Fruit fly (Drosophila melanogaster) whole organism, embryonic: ENCODE data around the gene CG8379.
A peak's percentile ranks its signal among the peaks of the same experiment; 100 is the strongest.

ENCODE experiments used
- Antp ChIP-seq: fragments of 200-800 bp; sonication (Bioruptor generic); optimal IDR thresholded peaks from 3 replicates; lab custom pipeline; 2016; ENCODE audit warnings: missing biosample characterization, missing genetic modification characterization
- Asciz ChIP-seq: fragments of 200-800 bp; sonication (Bioruptor generic); optimal IDR thresholded peaks from 2 replicates; lab custom pipeline; 2017; ENCODE audit warnings: missing biosample characterization, mild to moderate bottlenecking, missing genetic modification characterization, missing genetic modification reagents
- CG10147 ChIP-seq: fragments of 200-800 bp; sonication (Bioruptor generic); optimal IDR thresholded peaks from 2 replicates; lab custom pipeline; 2019; ENCODE audit warnings: missing biosample characterization, mild to moderate bottlenecking, missing genetic modification characterization, moderate library complexity
- CG1024 ChIP-seq: fragments of 200-800 bp; sonication (Bioruptor generic); IDR thresholded peaks from 2 replicates; pipeline ENCODE4 v1.3.6; 2022; ENCODE audit warnings: missing biosample characterization, missing genetic modification characterization
- CG11696 ChIP-seq: fragments of 200-800 bp; sonication (Bioruptor generic); IDR thresholded peaks from 2 replicates; pipeline ENCODE4 v1.3.6; 2022; ENCODE audit warnings: missing biosample characterization, missing genetic modification characterization
- CG12659 ChIP-seq: fragments of 200-800 bp; sonication (Bioruptor generic); optimal IDR thresholded peaks from 3 replicates; lab custom pipeline; 2017; ENCODE audit warnings: mild to moderate bottlenecking, missing biosample characterization, missing genetic modification reagents, missing genetic modification characterization
- CG13775 ChIP-seq: fragments of 200-800 bp; sonication (Bioruptor generic); optimal IDR thresholded peaks from 3 replicates; lab custom pipeline; 2017; ENCODE audit warnings: missing biosample characterization, mild to moderate bottlenecking, missing genetic modification characterization
- CG14441 ChIP-seq: fragments of 200-800 bp; sonication (Bioruptor generic); IDR thresholded peaks from 2 replicates; pipeline ENCODE4 v1.3.6; 2022; ENCODE audit warnings: missing biosample characterization, missing genetic modification characterization
- CG32532 ChIP-seq: fragments of 200-800 bp; sonication (Bioruptor generic); IDR thresholded peaks from 2 replicates; pipeline ENCODE4 v1.3.6; 2022; ENCODE audit warnings: missing biosample characterization, missing genetic modification characterization
- CG3407 ChIP-seq: fragments of 200-800 bp; sonication (Bioruptor generic); optimal IDR thresholded peaks from 2 replicates; lab custom pipeline; 2018; ENCODE audit warnings: missing biosample characterization, mild to moderate bottlenecking, missing genetic modification characterization
- CG3838 ChIP-seq: fragments of 200-800 bp; sonication (Bioruptor generic); optimal IDR thresholded peaks from 3 replicates; lab custom pipeline; 2016; ENCODE audit warnings: missing biosample characterization, missing genetic modification characterization
- CG43689 ChIP-seq: fragments of 200-800 bp; sonication (Bioruptor generic); IDR thresholded peaks from 2 replicates; pipeline ENCODE4 v1.3.6; 2022; ENCODE audit warnings: missing biosample characterization, missing genetic modification characterization
- CG4854 ChIP-seq: fragments of 200-800 bp; sonication (Bioruptor generic); optimal IDR thresholded peaks from 2 replicates; lab custom pipeline; 2016; ENCODE audit warnings: missing biosample characterization, missing genetic modification characterization, inconsistent platforms
- CG6272 ChIP-seq: fragments of 200-800 bp; sonication (Bioruptor generic); IDR thresholded peaks from 2 replicates; pipeline ENCODE4 v1.3.6; 2022; ENCODE audit warnings: missing biosample characterization, missing genetic modification characterization
- CG8089 ChIP-seq: fragments of 200-800 bp; sonication (Bioruptor generic); optimal IDR thresholded peaks from 3 replicates; lab custom pipeline; 2016; ENCODE audit warnings: missing biosample characterization, missing genetic modification characterization
- CG8359 ChIP-seq: fragments of 200-800 bp; sonication (Bioruptor generic); optimal IDR thresholded peaks from 2 replicates; lab custom pipeline; 2017; ENCODE audit warnings: missing biosample characterization, mild to moderate bottlenecking, missing genetic modification characterization, borderline replicate concordance
- CG8478 ChIP-seq: fragments of >200 bp; optimal IDR thresholded peaks from 2 replicates; lab custom pipeline; 2018
- CG9932 ChIP-seq: fragments of 200-800 bp; sonication (Bioruptor generic); IDR thresholded peaks from 2 replicates; pipeline ENCODE4 v1.3.6; 2022; ENCODE audit warnings: missing biosample characterization, missing genetic modification characterization
- Dad ChIP-seq: fragments of 200-800 bp; sonication (Bioruptor generic); optimal IDR thresholded peaks from 3 replicates; lab custom pipeline; 2016; ENCODE audit warnings: missing biosample characterization, missing genetic modification characterization
- Deaf1 ChIP-seq: fragments of 200-800 bp; optimal IDR thresholded peaks from 3 replicates; lab custom pipeline; 2019; ENCODE audit warnings: missing biosample characterization, mild to moderate bottlenecking, missing genetic modification characterization, moderate library complexity
- Dip3 ChIP-seq: fragments of 200-800 bp; sonication (Bioruptor generic); optimal IDR thresholded peaks from 3 replicates; lab custom pipeline; 2016; ENCODE audit warnings: missing biosample characterization, missing genetic modification characterization
- Drgx ChIP-seq: fragments of 200-800 bp; sonication (Bioruptor generic); IDR thresholded peaks from 2 replicates; pipeline ENCODE4 v1.3.6; 2022; ENCODE audit warnings: missing biosample characterization, missing genetic modification characterization
- E2f1 ChIP-seq: fragments of 200-800 bp; sonication (Bioruptor generic); IDR thresholded peaks from 2 replicates; pipeline ENCODE4 v1.3.6; 2022; ENCODE audit warnings: missing biosample characterization, missing genetic modification characterization
- Gsc ChIP-seq: fragments of 200-800 bp; sonication (Bioruptor generic); IDR thresholded peaks from 2 replicates; pipeline ENCODE4 v1.3.6; 2022; ENCODE audit warnings: missing biosample characterization, missing genetic modification characterization
- H15 ChIP-seq: fragments of 200-800 bp; sonication (Bioruptor generic); IDR thresholded peaks from 3 replicates; pipeline ENCODE4 v1.3.6; 2022; ENCODE audit warnings: missing biosample characterization, missing genetic modification characterization
- HLHmδ ChIP-seq: fragments of 200-800 bp; sonication (Bioruptor generic); optimal IDR thresholded peaks from 2 replicates; lab custom pipeline; 2018; ENCODE audit warnings: missing biosample characterization, mild to moderate bottlenecking, missing genetic modification characterization, moderate library complexity
- Hmr ChIP-seq: fragments of 200-800 bp; sonication (Bioruptor generic); optimal IDR thresholded peaks from 3 replicates; lab custom pipeline; 2017; ENCODE audit warnings: mild to moderate bottlenecking, missing biosample characterization, missing genetic modification reagents, missing genetic modification characterization
- Hmx ChIP-seq: fragments of 200-800 bp; sonication (Bioruptor generic); optimal IDR thresholded peaks from 2 replicates; lab custom pipeline; 2016; ENCODE audit warnings: missing biosample characterization, missing genetic modification characterization
- Kr ChIP-seq: fragments of 200-800 bp; sonication (Bioruptor generic); optimal IDR thresholded peaks from 2 replicates; lab custom pipeline; 2017; ENCODE audit warnings: missing biosample characterization, mild to moderate bottlenecking, missing genetic modification characterization
- Lim3 ChIP-seq: fragments of 200-800 bp; sonication (Bioruptor generic); IDR thresholded peaks from 2 replicates; pipeline ENCODE4 v1.3.6; 2022; ENCODE audit warnings: missing biosample characterization, missing genetic modification characterization
- Mes4 ChIP-seq: fragments of 200-800 bp; sonication (Bioruptor generic); optimal IDR thresholded peaks from 2 replicates; lab custom pipeline; 2016; ENCODE audit warnings: missing biosample characterization, missing genetic modification characterization
- Myb ChIP-seq: fragments of 200-800 bp; sonication (Bioruptor generic); optimal IDR thresholded peaks from 2 replicates; lab custom pipeline; 2016; ENCODE audit warnings: missing biosample characterization, missing genetic modification characterization
- Nf-YB ChIP-seq: fragments of 200-800 bp; sonication (Bioruptor generic); optimal IDR thresholded peaks from 3 replicates; lab custom pipeline; 2019; ENCODE audit warnings: missing biosample characterization, mild to moderate bottlenecking, missing genetic modification characterization, moderate library complexity
- Ravus ChIP-seq: fragments of 200-800 bp; sonication (Bioruptor generic); IDR thresholded peaks from 2 replicates; pipeline ENCODE4 v1.3.6; 2022; ENCODE audit warnings: missing biosample characterization, missing genetic modification characterization
- aop ChIP-seq: fragments of 200-800 bp; sonication (Bioruptor generic); IDR thresholded peaks from 2 replicates; pipeline ENCODE4 v1.3.6; 2022; ENCODE audit warnings: missing biosample characterization, missing genetic modification characterization
- btn ChIP-seq: fragments of 200-800 bp; sonication (Bioruptor generic); optimal IDR thresholded peaks from 2 replicates; lab custom pipeline; 2016; ENCODE audit warnings: missing biosample characterization, missing genetic modification characterization
- cad ChIP-seq: fragments of >200 bp; optimal IDR thresholded peaks from 2 replicates; lab custom pipeline; 2017; ENCODE audit warnings: missing biosample characterization, missing genetic modification characterization
- caup ChIP-seq: fragments of 200-800 bp; sonication (Bioruptor generic); optimal IDR thresholded peaks from 3 replicates; lab custom pipeline; 2017; ENCODE audit warnings: missing biosample characterization, mild to moderate bottlenecking, missing genetic modification characterization, moderate library complexity; ENCODE audit not compliant: severe bottlenecking
- dysf ChIP-seq: fragments of 200-800 bp; sonication (Bioruptor generic); IDR thresholded peaks from 3 replicates; pipeline ENCODE4 v1.3.6; 2022; ENCODE audit warnings: missing biosample characterization, missing genetic modification characterization
- emc ChIP-seq: fragments of 200-800 bp; sonication (Bioruptor generic); optimal IDR thresholded peaks from 2 replicates; lab custom pipeline; 2016; ENCODE audit warnings: missing biosample characterization, missing genetic modification characterization
- gro ChIP-seq: fragments of 200-800 bp; sonication (Bioruptor generic); optimal IDR thresholded peaks from 2 replicates; lab custom pipeline; 2016; ENCODE audit warnings: missing biosample characterization, missing genetic modification characterization
- gsb ChIP-seq: fragments of 200-800 bp; sonication (Bioruptor generic); IDR thresholded peaks from 2 replicates; pipeline ENCODE4 v1.3.6; 2022; ENCODE audit warnings: missing biosample characterization, missing genetic modification characterization
- hth ChIP-seq: fragments of >200 bp; optimal IDR thresholded peaks from 2 replicates; lab custom pipeline; 2017; ENCODE audit warnings: inconsistent platforms
- mirr ChIP-seq: fragments of 200-800 bp; sonication (Bioruptor generic); optimal IDR thresholded peaks from 3 replicates; lab custom pipeline; 2018; ENCODE audit warnings: missing biosample characterization, mild to moderate bottlenecking, missing genetic modification characterization
- p53 ChIP-seq: fragments of 200-800 bp; sonication (Bioruptor generic); optimal IDR thresholded peaks from 2 replicates; lab custom pipeline; 2016; ENCODE audit warnings: missing biosample characterization, missing genetic modification characterization
- sima ChIP-seq: fragments of 200-800 bp; sonication (Bioruptor generic); optimal IDR thresholded peaks from 2 replicates; lab custom pipeline; 2016; ENCODE audit warnings: missing biosample characterization, missing genetic modification characterization
- sr ChIP-seq: fragments of 200-800 bp; sonication (Bioruptor generic); IDR thresholded peaks from 3 replicates; pipeline ENCODE4 v1.3.6; 2022; ENCODE audit warnings: missing biosample characterization, missing genetic modification characterization
- tap ChIP-seq: fragments of 200-800 bp; optimal IDR thresholded peaks from 3 replicates; lab custom pipeline; 2019; ENCODE audit warnings: missing biosample characterization, mild to moderate bottlenecking, missing genetic modification characterization, moderate library complexity
- tgo ChIP-seq: fragments of 200-800 bp; sonication (Bioruptor generic); IDR thresholded peaks from 3 replicates; pipeline ENCODE4 v1.3.6; 2022; ENCODE audit warnings: missing biosample characterization, missing genetic modification characterization
- vnd ChIP-seq: fragments of 200-800 bp; sonication (Bioruptor generic); IDR thresholded peaks from 3 replicates; pipeline ENCODE4 v1.3.6; 2022; ENCODE audit warnings: missing biosample characterization, missing genetic modification characterization; ENCODE audit not compliant: partially characterized antibody
- z ChIP-seq: fragments of 200-800 bp; sonication (Bioruptor generic); IDR thresholded peaks from 3 replicates; pipeline ENCODE4 v1.3.6; 2022; ENCODE audit warnings: missing biosample characterization, missing genetic modification characterization
- zen2 ChIP-seq: fragments of 200-800 bp; sonication (Bioruptor generic); IDR thresholded peaks from 3 replicates; pipeline ENCODE4 v1.3.6; 2022; ENCODE audit warnings: missing biosample characterization, missing genetic modification characterization; ENCODE audit not compliant: partially characterized antibody

Gene CG8379

DNA sequence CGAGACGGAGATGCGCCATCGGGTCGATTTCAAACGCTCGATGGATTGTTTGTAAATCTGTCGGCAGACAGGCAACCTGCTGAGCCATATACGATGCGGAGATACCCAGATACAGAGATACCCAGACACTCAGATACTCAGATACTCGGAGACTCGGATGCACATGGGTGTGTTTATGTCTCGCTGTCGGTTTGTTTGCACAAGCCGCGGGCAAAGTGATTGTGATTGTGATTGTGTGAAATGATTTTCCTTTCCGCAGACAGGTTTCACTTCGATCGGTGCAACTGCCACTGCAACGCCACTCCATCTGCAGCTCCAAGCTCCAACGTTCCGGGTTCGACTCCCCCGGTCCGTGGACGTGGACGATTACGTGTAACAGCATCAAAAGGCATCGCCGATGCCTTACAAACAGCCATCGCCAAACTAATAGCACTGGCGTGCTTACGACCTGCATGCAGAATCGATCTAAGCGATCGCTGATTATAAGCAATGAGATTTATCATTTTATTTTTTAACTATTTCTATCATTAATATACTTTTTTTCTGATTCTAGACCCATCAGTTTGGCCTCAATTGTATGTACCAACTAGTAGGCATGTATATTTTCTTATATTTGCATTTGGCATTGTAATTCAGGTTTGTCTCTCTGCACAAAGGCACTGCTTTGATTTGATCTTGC is 35.4 kb upstream of the CG8379 start (continued):
- TF ChIP-seq Drgx (GFP tag; lab: Robert Waterston, UW) (peak; percentile 91), Antp (GFP tag; lab: Kevin White, UChicago) (no peak), H15 (GFP tag; lab: Robert Waterston, UW) (peak; percentile 59; the same call in 1 of the 3 replicates), CG9932 (GFP tag; lab: Robert Waterston, UW) (no peak), mirr (GFP tag; lab: Kevin White, UChicago) (no peak), HLHmδ (GFP tag; lab: Kevin White, UChicago) (no peak), CG8089 (GFP tag; lab: Kevin White, UChicago) (no peak), btn (GFP tag; lab: Kevin White, UChicago) (no peak), Deaf1 (tag; lab: Kevin White, UChicago) (no peak), Dad (GFP tag; lab: Kevin White, UChicago) (no peak), Lim3 (GFP tag; lab: Robert Waterston, UW) (no peak), CG12659 (GFP tag; lab: Kevin White, UChicago) (no peak), Hmx (GFP tag; lab: Kevin White, UChicago) (no peak), CG13775 (GFP tag; lab: Kevin White, UChicago) (no peak), CG3407 (GFP tag; lab: Kevin White, UChicago) (peak; percentile 11), Gsc (GFP tag; lab: Robert Waterston, UW) (no peak), tap (tag; lab: Kevin White, UChicago) (peak; percentile 69), Dip3 (no peak), CG8359 (no peak), CG3838 (GFP tag; lab: Kevin White, UChicago) (no peak), Nf-YB (GFP tag; lab: Kevin White, UChicago) (peak; percentile 12), Mes4 (GFP tag; lab: Kevin White, UChicago) (no peak), Kr (GFP tag; lab: Kevin White, UChicago) (no peak), Ravus (GFP tag; lab: Robert Waterston, UW) (no peak), gro (GFP tag; lab: Kevin White, UChicago) (no peak), sr (GFP tag; lab: Robert Waterston, UW) (peak; percentile 73; the same call in 2 of the 3 replicates), gsb (GFP tag; lab: Robert Waterston, UW) (no peak), CG1024 (GFP tag; lab: Robert Waterston, UW) (peak; percentile 30; the same call in 1 of the 2 replicates), emc (GFP tag; lab: Kevin White, UChicago) (no peak), CG14441 (GFP tag; lab: Robert Waterston, UW) (peak; percentile 80), CG4854 (no peak), zen2 (no peak), tgo (peak; percentile 71; the same call in 2 of the 3 replicates), cad (GFP tag; lab: Kevin White, UChicago) (no peak), Myb (GFP tag; lab: Kevin White, UChicago) (no peak), CG6272 (GFP tag; lab: Robert Waterston, UW) (peak; percentile 31; the same call in 1 of the 2 replicates), caup (no peak), CG43689 (peak; percentile 56), CG8478 (no peak), dysf (GFP tag; lab: Robert Waterston, UW) (peak; percentile 75), Hmr (GFP tag; lab: Kevin White, UChicago) (no peak), sima (GFP tag; lab: Kevin White, UChicago) (no peak), vnd (GFP tag; lab: Robert Waterston, UW) (no peak), p53 (GFP tag; lab: Kevin White, UChicago) (no peak), Asciz (GFP tag; lab: Kevin White, UChicago) (peak; percentile 40), CG32532 (peak; percentile 55; the same call in 1 of the 2 replicates), CG11696 (GFP tag; lab: Robert Waterston, UW) (peak; percentile 90), z (GFP tag; lab: Robert Waterston, UW) (no peak), E2f1 (peak; percentile 67), aop (GFP tag; lab: Robert Waterston, UW) (no peak), CG10147 (GFP tag; lab: Kevin White, UChicago) (peak; percentile 21), hth (lab: Kevin White, UChicago) (no peak)
